Fruit fly (Drosophila melanogaster) Kc167 (cell line): ENCODE measurements around the gene CG34437.

Source experiments
- Myc ChIP-seq: fragments of >200 bp; optimal IDR thresholded peaks from 2 replicates; lab custom pipeline; 2017; ENCODE audit warnings: missing external identifiers
- Sin3A ChIP-seq: fragments of >200 bp; optimal IDR thresholded peaks from 2 replicates; lab custom pipeline; 2018; ENCODE audit warnings: missing external identifiers
- h ChIP-seq: fragments of >200 bp; optimal IDR thresholded peaks from 3 replicates; lab custom pipeline; 2018; ENCODE audit warnings: missing external identifiers
- psq ChIP-seq: fragments of >200 bp; optimal IDR thresholded peaks from 2 replicates; lab custom pipeline; 2017; ENCODE audit warnings: missing external identifiers
- ttk ChIP-seq: sonication (Bioruptor generic); optimal IDR thresholded peaks from 2 replicates; lab custom pipeline; 2017; ENCODE audit warnings: missing external identifiers

DNA sequence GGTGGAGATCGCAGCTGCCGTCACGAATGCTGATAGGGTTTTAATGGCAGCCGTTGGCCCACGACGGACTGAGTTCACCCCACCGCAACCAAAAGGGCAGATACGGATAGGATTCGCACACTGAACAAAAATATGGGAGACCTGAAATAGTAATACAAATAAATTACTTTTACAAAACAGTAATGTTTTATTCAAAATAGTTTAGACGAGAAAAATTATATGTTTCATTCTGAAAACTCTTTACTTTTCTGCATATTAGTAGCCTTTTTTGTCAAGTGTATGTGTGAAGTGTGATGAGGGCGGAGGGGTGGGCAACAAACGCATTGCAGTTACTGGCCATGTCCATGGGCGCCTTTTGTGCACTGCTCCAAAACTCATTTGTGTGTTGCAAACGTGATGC lies 47.4 kb upstream of the CG34437 start:
- TF ChIP-seq psq (lab: Kevin White, UChicago) (no peak), Myc (no peak), ttk (lab: Kevin White, UChicago) (no peak), h (lab: Kevin White, UChicago) (no peak), Sin3A (lab: Kevin White, UChicago) (no peak)
